Worm (Caenorhabditis elegans) whole organism, L4 larva: Measurements from ENCODE around the gene W06A7.4.

Source experiments
- D1046.2 ChIP-seq: fragments of 200-800 bp; sonication (Bioruptor generic); IDR thresholded peaks from 2 replicates; pipeline ENCODE4 v1.3.6; 2022; ENCODE audit warnings: missing genetic modification characterization, missing compliant biosample characterization
- F37D6.2 ChIP-seq: sonication (generic microtip); optimal IDR thresholded peaks from 2 replicates; lab custom pipeline; 2016; ENCODE audit warnings: mild to moderate bottlenecking, missing genetic modification characterization, missing compliant biosample characterization
- F49E8.2 ChIP-seq: sonication (generic microtip); optimal IDR thresholded peaks from 2 replicates; lab custom pipeline; 2016; ENCODE audit warnings: missing compliant biosample characterization, mild to moderate bottlenecking, missing genetic modification characterization, borderline replicate concordance
- T20F7.1 ChIP-seq: fragments of 200-800 bp; sonication (Bioruptor generic); optimal IDR thresholded peaks from 2 replicates; lab custom pipeline; 2018; ENCODE audit warnings: mild to moderate bottlenecking, missing genetic modification characterization, missing compliant biosample characterization
- Y48G9A.11 ChIP-seq: fragments of 200-800 bp; sonication (Bioruptor generic); IDR thresholded peaks from 2 replicates; pipeline ENCODE4 v1.3.6; 2022; ENCODE audit warnings: missing genetic modification reagents, missing genetic modification characterization, missing compliant biosample characterization
- ZK337.2 ChIP-seq: fragments of 200-800 bp; sonication (Bioruptor generic); IDR thresholded peaks from 2 replicates; pipeline ENCODE4 v1.3.6; 2022; ENCODE audit warnings: missing genetic modification reagents, missing genetic modification characterization, missing compliant biosample characterization
- ceh-32 ChIP-seq: sonication (generic microtip); optimal IDR thresholded peaks from 2 replicates; lab custom pipeline; 2016; ENCODE audit warnings: mild to moderate bottlenecking, missing genetic modification characterization, missing compliant biosample characterization; ENCODE audit not compliant: poor library complexity
- ces-1 ChIP-seq: fragments of 150-350 bp; sonication (generic microtip); optimal IDR thresholded peaks from 4 replicates; lab custom pipeline; 2014; ENCODE audit warnings: missing biosample characterization, missing genetic modification reagents, missing genetic modification characterization
- cey-2 ChIP-seq: sonication (generic microtip); optimal IDR thresholded peaks from 3 replicates; lab custom pipeline; 2017; ENCODE audit warnings: missing genetic modification characterization, mild to moderate bottlenecking, missing compliant biosample characterization, antibody characterized with exemption, borderline replicate concordance; ENCODE audit not compliant: insufficient read depth
- daf-12 ChIP-seq: fragments of 150-350 bp; optimal IDR thresholded peaks from 2 replicates; lab custom pipeline; 2014; ENCODE audit warnings: missing biosample characterization, missing genetic modification reagents, missing genetic modification characterization
- daf-16 ChIP-seq, 3 experiments: sonication (generic microtip); optimal IDR thresholded peaks; 2 replicates each; lab custom pipeline; 2016 to 2017; ENCODE audit warnings: missing genetic modification characterization in 3 of 3, missing genetic modification reagents in 3 of 3, mild to moderate bottlenecking in 2 of 3, missing compliant biosample characterization in 2 of 3, missing biosample characterization in 1 of 3, moderate library complexity in 1 of 3
- dmd-6 ChIP-seq: fragments of 200-800 bp; sonication (Bioruptor generic); IDR thresholded peaks from 2 replicates; pipeline ENCODE4 v1.3.6; 2022; ENCODE audit warnings: missing genetic modification reagents, missing genetic modification characterization, missing compliant biosample characterization
- dmd-8 ChIP-seq: fragments of 200-800 bp; sonication (Bioruptor generic); IDR thresholded peaks from 2 replicates; pipeline ENCODE4 v1.3.6; 2022; ENCODE audit warnings: missing genetic modification characterization, missing compliant biosample characterization
- dmd-9 ChIP-seq: fragments of 200-800 bp; sonication (Bioruptor generic); IDR thresholded peaks from 2 replicates; pipeline ENCODE4 v1.3.6; 2022; ENCODE audit warnings: missing genetic modification reagents, missing genetic modification characterization, missing compliant biosample characterization
- dpl-1 ChIP-seq: fragments of 150-350 bp; optimal IDR thresholded peaks from 2 replicates; lab custom pipeline; 2014; ENCODE audit warnings: missing biosample characterization, missing genetic modification reagents, missing genetic modification characterization
- duxl-1 ChIP-seq: sonication (generic microtip); optimal IDR thresholded peaks from 2 replicates; lab custom pipeline; 2016; ENCODE audit warnings: mild to moderate bottlenecking, missing genetic modification characterization, moderate library complexity, missing compliant biosample characterization; ENCODE audit not compliant: poor library complexity
- fos-1 ChIP-seq: fragments of 150-350 bp; optimal IDR thresholded peaks from 2 replicates; lab custom pipeline; 2014; ENCODE audit warnings: missing biosample characterization, missing genetic modification characterization
- hlh-11 ChIP-seq: fragments of 200-800 bp; sonication (Bioruptor generic); optimal IDR thresholded peaks from 2 replicates; lab custom pipeline; 2018; ENCODE audit warnings: mild to moderate bottlenecking, missing genetic modification characterization, missing compliant biosample characterization
- hlh-30 ChIP-seq: sonication (generic microtip); optimal IDR thresholded peaks from 2 replicates; lab custom pipeline; 2017; ENCODE audit warnings: antibody characterized with exemption, mild to moderate bottlenecking, missing genetic modification characterization, missing compliant biosample characterization; ENCODE audit not compliant: insufficient read depth
- hmg-1.1 ChIP-seq: fragments of 200-800 bp; sonication (Bioruptor generic); IDR thresholded peaks from 2 replicates; pipeline ENCODE4 v1.3.6; 2022; ENCODE audit warnings: missing genetic modification reagents, missing genetic modification characterization, missing compliant biosample characterization
- jun-1 ChIP-seq: fragments of 150-350 bp; optimal IDR thresholded peaks from 2 replicates; lab custom pipeline; 2014; ENCODE audit warnings: missing biosample characterization, missing genetic modification reagents, missing genetic modification characterization
- lim-7 ChIP-seq: fragments of 200-800 bp; sonication (Bioruptor generic); IDR thresholded peaks from 2 replicates; pipeline ENCODE4 v1.3.6; 2022; ENCODE audit warnings: missing genetic modification characterization, missing compliant biosample characterization
- lin-1 ChIP-seq: fragments of 200-800 bp; sonication (Bioruptor generic); IDR thresholded peaks from 2 replicates; pipeline ENCODE4 v1.3.6; 2022; ENCODE audit warnings: missing genetic modification reagents, missing genetic modification characterization, missing compliant biosample characterization
- lin-15B ChIP-seq: fragments of 150-350 bp; sonication (generic microtip); optimal IDR thresholded peaks from 3 replicates; lab custom pipeline; 2014; ENCODE audit warnings: missing biosample characterization, missing genetic modification characterization
- lsy-2 ChIP-seq, 2 experiments: fragments of 150-350 bp in 1 of 2; sonication (generic microtip) in 1 of 2; optimal IDR thresholded peaks; 2 replicates each; lab custom pipeline; 2014 to 2017; ENCODE audit warnings: missing biosample characterization in 2 of 2, missing genetic modification characterization in 2 of 2
- madf-5 ChIP-seq, 2 experiments: fragments of 200-800 bp; sonication (Bioruptor generic); IDR thresholded peaks; 2 replicates each; pipeline ENCODE4 v1.3.6; 2022; ENCODE audit warnings: missing compliant biosample characterization in 2 of 2, missing genetic modification characterization in 2 of 2
- madf-9 ChIP-seq: fragments of 200-800 bp; sonication (Bioruptor generic); conservative IDR thresholded peaks from 2 replicates; pipeline ENCODE4 v1.3.6; 2022; ENCODE audit warnings: missing genetic modification reagents, missing genetic modification characterization, missing compliant biosample characterization
- mep-1 ChIP-seq: fragments of 150-350 bp; sonication (generic microtip); optimal IDR thresholded peaks from 3 replicates; lab custom pipeline; 2014; ENCODE audit warnings: missing biosample characterization, missing genetic modification characterization
- mxl-3 ChIP-seq: fragments of 200-800 bp; sonication (Bioruptor generic); optimal IDR thresholded peaks from 2 replicates; lab custom pipeline; 2018; ENCODE audit warnings: mild to moderate bottlenecking, missing genetic modification characterization, missing compliant biosample characterization
- nhr-6 ChIP-seq: fragments of 150-350 bp; optimal IDR thresholded peaks from 2 replicates; lab custom pipeline; 2014; ENCODE audit warnings: missing biosample characterization, missing genetic modification characterization
- nhr-76 ChIP-seq: fragments of 150-350 bp; optimal IDR thresholded peaks from 2 replicates; lab custom pipeline; 2014; ENCODE audit warnings: missing biosample characterization, missing genetic modification characterization
- pha-4 ChIP-seq, 2 experiments: fragments of 150-350 bp in 1 of 2; fragments of 200-800 bp in 1 of 2; sonication (Bioruptor generic) in 1 of 2; IDR thresholded peaks in 1 of 2; optimal IDR thresholded peaks in 1 of 2; 2 replicates each; pipeline versions ENCODE4 v1.3.6 to Lab custom; 2014 to 2022; ENCODE audit warnings: missing genetic modification characterization in 2 of 2, missing genetic modification reagents in 2 of 2, missing biosample characterization in 1 of 2, missing compliant biosample characterization in 1 of 2
- php-3 ChIP-seq: fragments of 200-800 bp; sonication (Bioruptor generic); IDR thresholded peaks from 2 replicates; pipeline ENCODE4 v1.3.6; 2022; ENCODE audit warnings: missing genetic modification reagents, missing genetic modification characterization, missing compliant biosample characterization
- pqm-1 ChIP-seq: sonication (generic microtip); optimal IDR thresholded peaks from 2 replicates; lab custom pipeline; 2017; ENCODE audit warnings: missing biosample characterization, missing genetic modification characterization
- saeg-2 ChIP-seq: fragments of 200-800 bp; sonication (Bioruptor generic); IDR thresholded peaks from 2 replicates; pipeline ENCODE4 v1.3.6; 2022; ENCODE audit warnings: missing genetic modification reagents, missing genetic modification characterization, missing compliant biosample characterization
- sdz-12 ChIP-seq: fragments of 200-800 bp; sonication (Bioruptor generic); optimal IDR thresholded peaks from 2 replicates; lab custom pipeline; 2018; ENCODE audit warnings: mild to moderate bottlenecking, missing genetic modification characterization, missing compliant biosample characterization
- skn-1 ChIP-seq: fragments of 150-350 bp; optimal IDR thresholded peaks from 2 replicates; lab custom pipeline; 2014; ENCODE audit warnings: missing biosample characterization, missing genetic modification characterization
- snpc-1.2 ChIP-seq: fragments of 200-800 bp; sonication (Bioruptor generic); IDR thresholded peaks from 2 replicates; pipeline ENCODE4 v1.3.6; 2022; ENCODE audit warnings: missing genetic modification reagents, missing genetic modification characterization, missing compliant biosample characterization
- snpc-4 ChIP-seq: fragments of 150-350 bp; optimal IDR thresholded peaks from 2 replicates; lab custom pipeline; 2014; ENCODE audit warnings: missing biosample characterization, missing genetic modification characterization
- spr-1 ChIP-seq: sonication (generic microtip); optimal IDR thresholded peaks from 2 replicates; lab custom pipeline; 2016; ENCODE audit warnings: mild to moderate bottlenecking, missing genetic modification characterization, missing compliant biosample characterization
- tra-1 ChIP-seq: fragments of 200-800 bp; sonication (Bioruptor generic); IDR thresholded peaks from 2 replicates; pipeline ENCODE4 v1.3.6; 2022; ENCODE audit warnings: missing genetic modification reagents, missing genetic modification characterization, missing compliant biosample characterization
- unc-130 ChIP-seq: sonication (generic microtip); optimal IDR thresholded peaks from 2 replicates; lab custom pipeline; 2016; ENCODE audit warnings: missing genetic modification reagents, missing genetic modification characterization, missing compliant biosample characterization
- unc-39 ChIP-seq: sonication (generic microtip); optimal IDR thresholded peaks from 2 replicates; lab custom pipeline; 2017; ENCODE audit warnings: missing biosample characterization, missing genetic modification characterization
- unc-62 ChIP-seq, 3 experiments: fragments of 150-350 bp in 1 of 3; sonication (generic microtip); optimal IDR thresholded peaks in 2 of 3; peaks in 1 of 3; 1 replicate in 1 of 3; 2 replicates in 2 of 3; lab custom pipeline; 2014 to 2017; ENCODE audit warnings: missing biosample characterization in 3 of 3, missing genetic modification characterization in 3 of 3, missing genetic modification reagents in 3 of 3, missing genotype in 1 of 3
- vab-7 ChIP-seq: fragments of 200-800 bp; sonication (Bioruptor generic); IDR thresholded peaks from 2 replicates; pipeline ENCODE4 v1.3.6; 2022; ENCODE audit warnings: missing genetic modification reagents, missing genetic modification characterization, missing compliant biosample characterization
- zip-11 ChIP-seq: fragments of 200-800 bp; sonication (Bioruptor generic); IDR thresholded peaks from 2 replicates; pipeline ENCODE4 v1.3.6; 2022; ENCODE audit warnings: missing genetic modification characterization, missing compliant biosample characterization
- ztf-11 ChIP-seq: fragments of 150-350 bp; optimal IDR thresholded peaks from 2 replicates; lab custom pipeline; 2014; ENCODE audit warnings: missing biosample characterization, missing genetic modification characterization

Gene W06A7.4

DNA sequence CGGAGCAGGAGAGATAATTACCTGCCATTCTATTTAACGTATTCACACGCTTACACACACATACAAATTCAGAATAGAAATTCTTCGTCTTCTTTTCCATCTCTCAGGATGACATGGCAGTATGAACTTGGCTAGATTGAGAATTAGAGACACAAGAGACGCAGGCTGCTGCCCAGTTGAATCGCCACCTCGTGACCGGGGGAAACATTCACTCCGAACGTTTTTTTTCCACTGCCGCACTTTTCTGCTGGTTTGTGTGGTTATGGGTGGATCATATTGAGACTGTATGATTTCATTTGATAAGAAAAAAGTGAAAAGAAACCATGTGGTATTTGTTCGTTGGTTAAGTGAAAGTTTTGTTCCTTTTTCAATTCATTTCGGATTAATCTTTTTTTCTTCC lies 25.4 kb downstream of the W06A7.4 start (continued):
- TF ChIP-seq hmg-1.1 (peak; percentile 75), dpl-1 (GFP tag; lab: Kevin White, UChicago) (peak; percentile 31), madf-9 (GFP tag; lab: Robert Waterston, UW) (no peak), jun-1 (tag; lab: Kevin White, UChicago) (peak; percentile 46), sdz-12 (GFP tag; lab: Kevin White, UChicago) (peak; percentile 4), unc-62 (GFP tag; optimal IDR thresholded peaks at IDR 0.05 in 1 of 2; lab: Kevin White, UChicago) (peak in 1 of 2 experiments; percentile 98), unc-62 (tag; optimal IDR thresholded peaks at IDR 0.05; lab: Kevin White, UChicago) (peak; percentile 23), saeg-2 (GFP tag; lab: Robert Waterston, UW) (peak; percentile 57; the same call in 1 of the 2 replicates), duxl-1 (tag; lab: Kevin White, UChicago) (no peak), lin-15B (no peak), hlh-30 (peak; percentile 98), daf-12 (no peak), cey-2 (tag; lab: Kevin White, UChicago) (peak; percentile 87), dmd-6 (GFP tag; lab: Robert Waterston, UW) (peak; percentile 84), madf-5 (GFP tag; IDR thresholded peaks at IDR 0.05; lab: Robert Waterston, UW) (no peak), vab-7 (GFP tag; lab: Robert Waterston, UW) (0 out of 2 replicates have a peak, but pooled peaks have one; percentile 4), pqm-1 (tag; lab: Kevin White, UChicago) (peak; percentile 34), T20F7.1 (GFP tag; lab: Kevin White, UChicago) (peak; percentile 41), lim-7 (GFP tag; lab: Robert Waterston, UW) (no peak), mxl-3 (GFP tag; lab: Kevin White, UChicago) (peak; percentile 96), lsy-2 (tag; optimal IDR thresholded peaks at IDR 0.05; lab: Kevin White, UChicago) (peak in 1 of 2 experiments; percentile 75), hlh-11 (tag; lab: Kevin White, UChicago) (peak; percentile 97), skn-1 (no peak)

ce11 chrV:14850530-14850929 lies 26.3 kb downstream of the W06A7.4 start:
- TF ChIP-seq dmd-8 (GFP tag; lab: Robert Waterston, UW) = no peak
- TF ChIP-seq tra-1 (GFP tag; lab: Robert Waterston, UW) = no peak
- TF ChIP-seq unc-39 (tag; lab: Kevin White, UChicago) = no peak
- TF ChIP-seq vab-7 (GFP tag; lab: Robert Waterston, UW) = no peak
- no peak for TF ChIP-seq D1046.2 (GFP tag; lab: Robert Waterston, UW)
- TF ChIP-seq php-3 (GFP tag; lab: Robert Waterston, UW) = peak; percentile 51; the same call in 1 of the 2 replicates
- TF ChIP-seq nhr-6 = no peak
- TF ChIP-seq ceh-32 (tag; lab: Kevin White, UChicago) = no peak
- TF ChIP-seq skn-1 = no peak
- no peak for TF ChIP-seq fos-1 (tag; lab: Kevin White, UChicago)
- TF ChIP-seq lin-1 (GFP tag; lab: Robert Waterston, UW) = peak; percentile 77
- no peak for TF ChIP-seq unc-130 (GFP tag; lab: Kevin White, UChicago)
- peak in 1 of 2 experiments; percentile 34 for TF ChIP-seq daf-16 (GFP tag; optimal IDR thresholded peaks at IDR 0.05; lab: Kevin White, UChicago)
- TF ChIP-seq daf-16 (tag; optimal IDR thresholded peaks at IDR 0.05; lab: Kevin White, UChicago) = peak; percentile 52
- no peak for TF ChIP-seq dmd-9 (GFP tag; lab: Robert Waterston, UW)
- no peak for TF ChIP-seq snpc-4 (tag; lab: Kevin White, UChicago)
- TF ChIP-seq F49E8.2 = no peak
- no peak for TF ChIP-seq snpc-1.2 (GFP tag; lab: Robert Waterston, UW)
- TF ChIP-seq ztf-11 (tag; lab: Kevin White, UChicago) = no peak
- peak; percentile 90 for TF ChIP-seq hlh-11 (tag; lab: Kevin White, UChicago)
- TF ChIP-seq jun-1 (tag; lab: Kevin White, UChicago) = no peak
- TF ChIP-seq T20F7.1 (GFP tag; lab: Kevin White, UChicago) = no peak
- no peak for TF ChIP-seq madf-9 (GFP tag; lab: Robert Waterston, UW)
- TF ChIP-seq spr-1 (tag; lab: Kevin White, UChicago) = no peak
- TF ChIP-seq ZK337.2 (GFP tag; lab: Robert Waterston, UW) = no peak
- TF ChIP-seq nhr-76 (tag; lab: Kevin White, UChicago) = no peak
- TF ChIP-seq zip-11 = no peak
- no peak for TF ChIP-seq Y48G9A.11 (GFP tag; lab: Robert Waterston, UW)
- no peak for TF ChIP-seq pha-4 (GFP tag; IDR thresholded peaks at IDR 0.05; lab: Robert Waterston, UW)
- TF ChIP-seq pha-4 (tag; optimal IDR thresholded peaks at IDR 0.05; lab: Kevin White, UChicago) = no peak
- peak; percentile 2 for TF ChIP-seq mep-1
- TF ChIP-seq F37D6.2 (tag; lab: Kevin White, UChicago) = no peak
- TF ChIP-seq ces-1 = no peak
- no peak for TF ChIP-seq lim-7 (GFP tag; lab: Robert Waterston, UW)
